Worm (Caenorhabditis elegans): ENCODE measurements around the gene vps-26.

DNA sequence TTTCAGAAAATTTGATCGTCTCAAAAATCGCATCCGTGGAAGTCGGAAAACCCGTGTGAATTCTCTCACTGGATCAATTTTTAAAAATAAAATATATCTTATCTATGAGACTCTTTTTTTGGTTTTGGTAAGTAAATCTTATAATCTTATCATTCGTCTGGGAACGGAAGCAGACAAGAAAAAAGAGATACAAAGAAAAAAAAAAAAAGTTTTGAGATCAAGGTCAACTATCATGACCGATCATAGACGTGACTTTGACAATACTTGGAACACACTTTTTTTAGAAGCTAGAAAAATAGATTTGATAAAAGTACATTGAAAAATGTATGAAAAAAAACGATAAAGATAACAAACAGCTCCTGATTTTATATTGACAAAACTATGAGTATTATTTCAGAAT, 35.0 kb upstream of the vps-26 start:
- TF ChIP-seq lin-13 (GFP tag; optimal IDR thresholded peaks at IDR 0.05) (no peak), aly-2 (tag; optimal IDR thresholded peaks at IDR 0.05) (no peak), crh-2 (tag; optimal IDR thresholded peaks at IDR 0.05) (no peak), unc-62 (GFP tag; optimal IDR thresholded peaks at IDR 0.05) (no peak), nhr-237 (tag; optimal IDR thresholded peaks at IDR 0.05) (no peak), zag-1 (tag; optimal IDR thresholded peaks at IDR 0.05) (no peak), egl-27 (tag; optimal IDR thresholded peaks at IDR 0.05) (no peak), mdl-1 (tag; optimal IDR thresholded peaks at IDR 0.05) (no peak), elt-1 (tag; optimal IDR thresholded peaks at IDR 0.05) (no peak), lin-39 (tag; optimal IDR thresholded peaks at IDR 0.05) (no peak)

All from whole organism, L2 larva.